Worm (Caenorhabditis elegans) whole organism, young adult: ENCODE measurements around the gene grsp-3.

Experiments
- B0336.3 ChIP-seq: fragments of 200-800 bp; sonication (Bioruptor generic); IDR thresholded peaks from 2 replicates; pipeline ENCODE4 v1.3.6; 2022; ENCODE audit warnings: missing genetic modification characterization, missing compliant biosample characterization
- C17E4.6 ChIP-seq: fragments of 200-800 bp; sonication (Bioruptor generic); IDR thresholded peaks from 2 replicates; pipeline ENCODE4 v1.3.6; 2022; ENCODE audit warnings: missing genetic modification reagents, missing genetic modification characterization, missing compliant biosample characterization
- D2030.7 ChIP-seq: fragments of 200-800 bp; sonication (Bioruptor generic); IDR thresholded peaks from 2 replicates; pipeline ENCODE4 v1.3.6; 2022; ENCODE audit warnings: missing genetic modification reagents, missing genetic modification characterization, missing compliant biosample characterization
- F10E7.11 ChIP-seq: sonication (generic microtip); optimal IDR thresholded peaks from 2 replicates; lab custom pipeline; 2017; ENCODE audit warnings: mild to moderate bottlenecking, missing genetic modification characterization, moderate library complexity, missing compliant biosample characterization
- F33H1.4 ChIP-seq: fragments of 200-800 bp; sonication (Bioruptor generic); IDR thresholded peaks from 2 replicates; pipeline ENCODE4 v1.3.6; 2022; ENCODE audit warnings: missing genetic modification reagents, missing genetic modification characterization, missing compliant biosample characterization
- F37B4.10 ChIP-seq: fragments of 200-800 bp; sonication (Bioruptor generic); IDR thresholded peaks from 2 replicates; pipeline ENCODE4 v1.3.6; 2022; ENCODE audit warnings: missing genetic modification characterization, missing compliant biosample characterization
- F49E8.2 ChIP-seq: sonication (generic microtip); optimal IDR thresholded peaks from 3 replicates; lab custom pipeline; 2017; ENCODE audit warnings: missing genetic modification characterization, mild to moderate bottlenecking, missing compliant biosample characterization, antibody characterized with exemption, moderate library complexity; ENCODE audit not compliant: insufficient read depth
- F52B5.7 ChIP-seq: sonication (generic microtip); optimal IDR thresholded peaks from 2 replicates; lab custom pipeline; 2016; ENCODE audit warnings: mild to moderate bottlenecking, missing genetic modification characterization, missing compliant biosample characterization
- F57A8.1 ChIP-seq: fragments of 200-800 bp; sonication (Bioruptor generic); optimal IDR thresholded peaks from 2 replicates; lab custom pipeline; 2018; ENCODE audit warnings: mild to moderate bottlenecking, missing genetic modification characterization, moderate library complexity, missing compliant biosample characterization
- K11D2.4 ChIP-seq: fragments of 200-800 bp; sonication (Bioruptor generic); IDR thresholded peaks from 2 replicates; pipeline ENCODE4 v1.3.6; 2022; ENCODE audit warnings: missing genetic modification reagents, missing genetic modification characterization, missing compliant biosample characterization
- K12H6.12 ChIP-seq: fragments of 200-800 bp; sonication (Bioruptor generic); optimal IDR thresholded peaks from 2 replicates; lab custom pipeline; 2018; ENCODE audit warnings: mild to moderate bottlenecking, missing genetic modification characterization, missing compliant biosample characterization
- T07F8.4 ChIP-seq: sonication (generic microtip); optimal IDR thresholded peaks from 2 replicates; lab custom pipeline; 2016; ENCODE audit warnings: mild to moderate bottlenecking, missing genetic modification characterization, moderate library complexity, missing compliant biosample characterization
- T26A5.8 ChIP-seq: sonication (generic microtip); optimal IDR thresholded peaks from 2 replicates; lab custom pipeline; 2016; ENCODE audit warnings: missing genetic modification characterization, missing compliant biosample characterization
- ZK185.1 ChIP-seq: sonication (generic microtip); optimal IDR thresholded peaks from 2 replicates; lab custom pipeline; 2016; ENCODE audit warnings: mild to moderate bottlenecking, missing genetic modification characterization, missing compliant biosample characterization; ENCODE audit not compliant: poor library complexity, severe bottlenecking
- ama-1 ChIP-seq, 3 experiments: fragments of 150-350 bp in 1 of 3; sonication (generic microtip) in 2 of 3; optimal IDR thresholded peaks; 2 replicates each; lab custom pipeline; 2014 to 2018; ENCODE audit warnings: missing biosample characterization in 2 of 3, missing genetic modification characterization in 2 of 3, missing genetic modification reagents in 2 of 3
- aptf-2 ChIP-seq: fragments of 200-800 bp; sonication (Bioruptor generic); conservative IDR thresholded peaks from 2 replicates; pipeline ENCODE4 v1.3.6; 2022; ENCODE audit warnings: missing genetic modification reagents, missing genetic modification characterization, missing compliant biosample characterization
- cebp-1 ChIP-seq, 2 experiments: fragments of 200-800 bp in 1 of 2; sonication (Bioruptor generic) in 1 of 2; sonication (generic microtip) in 1 of 2; IDR thresholded peaks in 1 of 2; optimal IDR thresholded peaks in 1 of 2; 2 replicates each; pipeline versions ENCODE4 v1.3.6 to Lab custom; 2017 to 2022; ENCODE audit warnings: missing compliant biosample characterization in 2 of 2, missing genetic modification characterization in 2 of 2, mild to moderate bottlenecking in 1 of 2, missing genetic modification reagents in 1 of 2, moderate library complexity in 1 of 2
- cebp-2 ChIP-seq: fragments of 200-800 bp; sonication (Bioruptor generic); IDR thresholded peaks from 2 replicates; pipeline ENCODE4 v1.3.6; 2022; ENCODE audit warnings: missing genetic modification characterization, missing compliant biosample characterization
- egl-18 ChIP-seq: fragments of 200-800 bp; sonication (Bioruptor generic); IDR thresholded peaks from 2 replicates; pipeline ENCODE4 v1.3.6; 2022; ENCODE audit warnings: missing genetic modification reagents, missing genetic modification characterization, missing compliant biosample characterization
- egrh-3 ChIP-seq: fragments of 200-800 bp; sonication (Bioruptor generic); IDR thresholded peaks from 2 replicates; pipeline ENCODE4 v1.3.6; 2022; ENCODE audit warnings: missing genetic modification reagents, missing genetic modification characterization, missing compliant biosample characterization
- ets-4 ChIP-seq: fragments of 200-800 bp; sonication (Bioruptor generic); optimal IDR thresholded peaks from 2 replicates; lab custom pipeline; 2018; ENCODE audit warnings: mild to moderate bottlenecking, missing genetic modification characterization, missing compliant biosample characterization
- fkh-3 ChIP-seq: sonication (generic microtip); optimal IDR thresholded peaks from 2 replicates; lab custom pipeline; 2016; ENCODE audit warnings: mild to moderate bottlenecking, missing genetic modification characterization, missing compliant biosample characterization
- gei-17 ChIP-seq: fragments of 200-800 bp; sonication (Bioruptor generic); optimal IDR thresholded peaks from 2 replicates; lab custom pipeline; 2018; ENCODE audit warnings: mild to moderate bottlenecking, missing genetic modification characterization, missing compliant biosample characterization
- hlh-12 ChIP-seq: sonication (generic microtip); optimal IDR thresholded peaks from 2 replicates; lab custom pipeline; 2016; ENCODE audit warnings: missing genetic modification characterization, missing compliant biosample characterization
- hmg-20 ChIP-seq: fragments of 200-800 bp; sonication (Bioruptor generic); IDR thresholded peaks from 2 replicates; pipeline ENCODE4 v1.3.6; 2022; ENCODE audit warnings: missing genetic modification reagents, missing genetic modification characterization, missing compliant biosample characterization
- let-526 ChIP-seq: fragments of 200-800 bp; sonication (Bioruptor generic); IDR thresholded peaks from 2 replicates; pipeline ENCODE4 v1.3.6; 2022; ENCODE audit warnings: missing genetic modification reagents, missing genetic modification characterization, missing compliant biosample characterization
- lin-26 ChIP-seq: fragments of 200-800 bp; sonication (Bioruptor generic); IDR thresholded peaks from 2 replicates; pipeline ENCODE4 v1.3.6; 2022; ENCODE audit warnings: missing genetic modification reagents, missing genetic modification characterization, missing compliant biosample characterization
- lin-35 ChIP-seq, 3 experiments: fragments of 150-350 bp in 2 of 3; sonication (generic microtip) in 1 of 3; optimal IDR thresholded peaks; 2 replicates each; lab custom pipeline; 2014 to 2018; ENCODE audit warnings: missing biosample characterization in 3 of 3, missing genetic modification characterization in 3 of 3, missing genetic modification reagents in 3 of 3
- lin-40 ChIP-seq: sonication (generic microtip); optimal IDR thresholded peaks from 2 replicates; lab custom pipeline; 2016; ENCODE audit warnings: missing genetic modification characterization, mild to moderate bottlenecking, missing compliant biosample characterization, missing genotype, missing genetic modification reagents
- lir-1 ChIP-seq: fragments of 200-800 bp; sonication (Bioruptor generic); conservative IDR thresholded peaks from 2 replicates; pipeline ENCODE4 v1.3.6; 2022; ENCODE audit warnings: missing genetic modification reagents, missing genetic modification characterization, missing compliant biosample characterization
- lsl-1 ChIP-seq: fragments of 200-800 bp; sonication (Bioruptor generic); optimal IDR thresholded peaks from 2 replicates; lab custom pipeline; 2018; ENCODE audit warnings: mild to moderate bottlenecking, missing genetic modification characterization, moderate library complexity, missing compliant biosample characterization
- madf-10 ChIP-seq: sonication (generic microtip); optimal IDR thresholded peaks from 2 replicates; lab custom pipeline; 2016; ENCODE audit warnings: mild to moderate bottlenecking, missing genetic modification characterization, missing compliant biosample characterization
- mcd-1 ChIP-seq: fragments of 200-800 bp; sonication (Bioruptor generic); IDR thresholded peaks from 2 replicates; pipeline ENCODE4 v1.3.6; 2022; ENCODE audit warnings: missing genetic modification reagents, missing genetic modification characterization, missing compliant biosample characterization
- mel-28 ChIP-seq: sonication (generic microtip); optimal IDR thresholded peaks from 2 replicates; lab custom pipeline; 2016; ENCODE audit warnings: borderline replicate concordance, mild to moderate bottlenecking, missing genetic modification characterization, missing compliant biosample characterization
- mes-4 ChIP-seq: sonication (generic microtip); optimal IDR thresholded peaks from 2 replicates; lab custom pipeline; 2016; ENCODE audit warnings: missing genotype, missing genetic modification characterization, missing compliant biosample characterization
- nfya-2 ChIP-seq: fragments of 200-800 bp; sonication (Bioruptor generic); IDR thresholded peaks from 2 replicates; pipeline ENCODE4 v1.3.6; 2022; ENCODE audit warnings: missing genetic modification reagents, missing genetic modification characterization, missing compliant biosample characterization
- nfyb-1 ChIP-seq: fragments of 200-800 bp; sonication (Bioruptor generic); IDR thresholded peaks from 2 replicates; pipeline ENCODE4 v1.3.6; 2022; ENCODE audit warnings: missing genetic modification reagents, missing genetic modification characterization, missing compliant biosample characterization
- nhr-179 ChIP-seq: sonication (generic microtip); optimal IDR thresholded peaks from 2 replicates; lab custom pipeline; 2016; ENCODE audit warnings: mild to moderate bottlenecking, missing genetic modification characterization, missing compliant biosample characterization
- pbrm-1 ChIP-seq: fragments of 200-800 bp; sonication (Bioruptor generic); IDR thresholded peaks from 2 replicates; pipeline ENCODE4 v1.3.6; 2022; ENCODE audit warnings: missing genetic modification reagents, missing genetic modification characterization, missing compliant biosample characterization
- sea-2 ChIP-seq: fragments of 200-800 bp; sonication (Bioruptor generic); IDR thresholded peaks from 2 replicates; pipeline ENCODE4 v1.3.6; 2022; ENCODE audit warnings: missing genetic modification characterization, missing compliant biosample characterization
- sptf-2 ChIP-seq: fragments of 200-800 bp; sonication (Bioruptor generic); optimal IDR thresholded peaks from 2 replicates; lab custom pipeline; 2018; ENCODE audit warnings: mild to moderate bottlenecking, missing genetic modification characterization, missing compliant biosample characterization
- unc-62 ChIP-seq: fragments of 150-350 bp; optimal IDR thresholded peaks from 2 replicates; lab custom pipeline; 2014; ENCODE audit warnings: missing biosample characterization, missing genetic modification reagents, missing genetic modification characterization
- ztf-18 ChIP-seq: sonication (generic microtip); optimal IDR thresholded peaks from 2 replicates; lab custom pipeline; 2016; ENCODE audit warnings: missing genotype, mild to moderate bottlenecking, missing genetic modification characterization, missing compliant biosample characterization
- ztf-22 ChIP-seq: fragments of 200-800 bp; sonication (Bioruptor generic); optimal IDR thresholded peaks from 2 replicates; lab custom pipeline; 2018; ENCODE audit warnings: mild to moderate bottlenecking, missing genetic modification characterization, moderate library complexity, missing compliant biosample characterization
- ztf-25 ChIP-seq: fragments of 200-800 bp; sonication (Bioruptor generic); IDR thresholded peaks from 2 replicates; pipeline ENCODE4 v1.3.6; 2022; ENCODE audit warnings: missing genetic modification reagents, missing genetic modification characterization, missing compliant biosample characterization

grsp-3 gene

DNA sequence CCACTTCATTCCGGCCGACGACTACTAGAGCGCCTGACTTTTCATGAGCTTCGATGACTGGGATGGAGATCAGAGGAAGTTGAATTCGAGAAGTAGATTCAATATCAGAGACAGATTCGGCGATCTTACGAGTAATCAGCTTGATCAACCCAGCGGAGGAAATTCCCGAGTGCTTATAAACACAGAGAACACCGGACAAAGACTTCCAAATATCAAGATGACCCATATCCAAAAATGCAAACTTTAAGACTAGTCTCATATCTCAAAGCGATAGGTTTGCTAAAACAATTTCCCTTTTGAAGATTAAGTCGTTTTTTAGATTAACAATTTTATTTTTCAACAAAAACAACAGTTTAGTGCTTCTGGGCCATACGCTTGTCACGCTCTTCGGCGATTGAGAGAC, 48.3 kb downstream of the grsp-3 start, which contains the start of gene Y43B11AR.3 (continued):
- peak; percentile 91 for TF ChIP-seq F52B5.7 (tag; lab: Kevin White, UChicago)
- TF ChIP-seq D2030.7 (GFP tag; lab: Robert Waterston, UW), result peak; percentile 55; the same call in 1 of the 2 replicates
- TF ChIP-seq ets-4 (GFP tag; lab: Kevin White, UChicago), result peak; percentile 21
- TF ChIP-seq K11D2.4, result no peak
- TF ChIP-seq F57A8.1, result no peak
- peak; percentile 68 for TF ChIP-seq mcd-1 (GFP tag; lab: Robert Waterston, UW)
- no peak for TF ChIP-seq hmg-20 (GFP tag; lab: Robert Waterston, UW)
- TF ChIP-seq lin-26 (GFP tag; lab: Robert Waterston, UW), result peak; percentile 89
- TF ChIP-seq sptf-2, result peak; percentile 46
- TF ChIP-seq B0336.3 (GFP tag; lab: Robert Waterston, UW), result peak; percentile 96
- TF ChIP-seq nhr-179 (tag; lab: Kevin White, UChicago), result no peak
- no peak for TF ChIP-seq F37B4.10 (GFP tag; lab: Robert Waterston, UW)
- no peak for TF ChIP-seq egl-18 (GFP tag; lab: Robert Waterston, UW)
- no peak for TF ChIP-seq gei-17 (GFP tag; lab: Kevin White, UChicago)
- peak in 2 of 3 experiments; percentile 3 to 43 for TF ChIP-seq lin-35 (GFP tag; optimal IDR thresholded peaks at IDR 0.05; lab: Kevin White, UChicago)
- TF ChIP-seq C17E4.6 (GFP tag; lab: Robert Waterston, UW), result peak; percentile 83
- TF ChIP-seq fkh-3 (tag; lab: Kevin White, UChicago), result no peak
- peak; percentile 74 for TF ChIP-seq mes-4 (tag; lab: Kevin White, UChicago)
- peak; percentile 96 for TF ChIP-seq cebp-2
- peak; percentile 81 for TF ChIP-seq ztf-18 (tag; lab: Kevin White, UChicago)
- TF ChIP-seq madf-10 (tag; lab: Kevin White, UChicago), result no peak
- TF ChIP-seq T26A5.8 (tag; lab: Kevin White, UChicago), result peak; percentile 62
- TF ChIP-seq let-526 (GFP tag; lab: Robert Waterston, UW), result no peak
- no peak for TF ChIP-seq ZK185.1 (tag; lab: Kevin White, UChicago)
- peak; percentile 74; the same call in 1 of the 2 replicates for TF ChIP-seq ztf-25
- no peak for TF ChIP-seq ama-1 (optimal IDR thresholded peaks at IDR 0.05; lab: Kevin White, UChicago)
- TF ChIP-seq ama-1 (GFP tag; optimal IDR thresholded peaks at IDR 0.05; lab: Kevin White, UChicago), result peak in 1 of 2 experiments; percentile 90
- no peak for TF ChIP-seq aptf-2 (GFP tag; lab: Robert Waterston, UW)
- TF ChIP-seq pbrm-1, result peak; percentile 78
- peak; percentile 65 for TF ChIP-seq F33H1.4 (GFP tag; lab: Robert Waterston, UW)
- TF ChIP-seq hlh-12 (tag; lab: Kevin White, UChicago), result no peak
- TF ChIP-seq mel-28, result no peak
- no peak for TF ChIP-seq T07F8.4
- peak; percentile 98 for TF ChIP-seq F49E8.2
- peak; percentile 89 for TF ChIP-seq nfyb-1

DNA sequence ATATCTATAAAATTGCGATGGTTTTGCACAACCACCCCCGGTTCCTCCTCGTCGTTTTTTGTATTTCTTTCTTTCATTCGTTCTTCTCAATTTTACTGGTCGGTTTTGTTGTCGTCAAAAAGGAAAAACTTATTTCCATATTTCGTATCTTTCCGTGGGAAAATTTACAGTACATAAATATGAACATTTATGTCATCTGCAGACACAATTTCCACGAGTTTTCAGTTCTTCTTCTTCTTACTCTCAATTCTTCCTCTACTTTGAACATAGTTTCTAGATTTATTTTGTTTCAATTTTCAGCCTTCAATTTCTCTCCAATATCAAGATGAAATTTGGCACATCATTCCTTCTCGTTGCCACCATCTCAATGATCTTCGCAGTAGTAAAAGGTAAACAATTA, 50.5 kb downstream of the grsp-3 start, which contains the start of gene Y43B11AR.1:
TSS of gene Y43B11AR.1 (plus strand) at position 301 of the 400 bp plus-strand sequence.
- no peak for TF ChIP-seq F10E7.11 (tag; lab: Kevin White, UChicago)
- no peak for TF ChIP-seq K12H6.12 (tag; lab: Kevin White, UChicago)
- no peak for TF ChIP-seq ets-4 (GFP tag; lab: Kevin White, UChicago)
- no peak for TF ChIP-seq unc-62 (GFP tag; lab: Kevin White, UChicago)
- TF ChIP-seq egrh-3 (GFP tag; lab: Robert Waterston, UW), result no peak
- no peak for TF ChIP-seq lir-1
- no peak for TF ChIP-seq T07F8.4
- TF ChIP-seq ztf-22 (GFP tag; lab: Kevin White, UChicago), result no peak
- no peak for TF ChIP-seq madf-10 (tag; lab: Kevin White, UChicago)
- no peak for TF ChIP-seq cebp-1 (GFP tag; IDR thresholded peaks at IDR 0.05; lab: Robert Waterston, UW)
- TF ChIP-seq cebp-1 (tag; optimal IDR thresholded peaks at IDR 0.05; lab: Kevin White, UChicago), result no peak
- TF ChIP-seq lin-40, result no peak
- no peak for TF ChIP-seq lsl-1 (GFP tag; lab: Kevin White, UChicago)
- TF ChIP-seq nfya-2 (GFP tag; lab: Robert Waterston, UW), result no peak
- TF ChIP-seq lin-26 (GFP tag; lab: Robert Waterston, UW), result no peak
- TF ChIP-seq sea-2 (GFP tag; lab: Robert Waterston, UW), result no peak
